Fruit fly (Drosophila melanogaster) whole organism, embryonic: ENCODE results near the gene CG14245.

ENCODE experiments used
- Awh ChIP-seq: fragments of 200-800 bp; sonication (Bioruptor generic); IDR thresholded peaks from 2 replicates; pipeline ENCODE4, ENCODE4 v1.3.6; 2022; ENCODE audit warnings: missing biosample characterization, missing genetic modification characterization
- BtbVII ChIP-seq: fragments of 200-800 bp; sonication (Bioruptor generic); optimal IDR thresholded peaks from 3 replicates; lab custom pipeline; 2017; ENCODE audit warnings: missing biosample characterization, mild to moderate bottlenecking, missing genetic modification characterization
- CG10267 ChIP-seq: fragments of 200-800 bp; sonication (Bioruptor generic); optimal IDR thresholded peaks from 2 replicates; lab custom pipeline; 2018; ENCODE audit warnings: missing biosample characterization, mild to moderate bottlenecking, missing genetic modification characterization, moderate library complexity
- CG10366 ChIP-seq: fragments of 200-800 bp; sonication (Bioruptor generic); IDR thresholded peaks from 2 replicates; pipeline ENCODE4 v1.3.6; 2022; ENCODE audit warnings: missing biosample characterization, missing genetic modification characterization
- CG10565 ChIP-seq: fragments of 200-800 bp; sonication (Bioruptor generic); optimal IDR thresholded peaks from 3 replicates; lab custom pipeline; 2016; ENCODE audit warnings: missing biosample characterization, mild to moderate bottlenecking, missing genetic modification characterization
- CG12391 ChIP-seq: fragments of 200-800 bp; sonication (Bioruptor generic); optimal IDR thresholded peaks from 3 replicates; lab custom pipeline; 2018; ENCODE audit warnings: missing biosample characterization, mild to moderate bottlenecking, missing genetic modification characterization, moderate library complexity
- CG13296 ChIP-seq: fragments of 200-800 bp; sonication (Bioruptor generic); optimal IDR thresholded peaks from 3 replicates; lab custom pipeline; 2018; ENCODE audit warnings: missing biosample characterization, mild to moderate bottlenecking, missing genetic modification characterization
- CG14014 ChIP-seq: fragments of 200-800 bp; sonication (Bioruptor generic); IDR thresholded peaks from 2 replicates; pipeline ENCODE4 v1.3.6; 2022; ENCODE audit warnings: missing biosample characterization, missing genetic modification characterization
- CG14667 ChIP-seq: fragments of 200-800 bp; sonication (Bioruptor generic); IDR thresholded peaks from 2 replicates; pipeline ENCODE4 v1.3.6; 2022; ENCODE audit warnings: missing biosample characterization, missing genetic modification characterization
- CG15073 ChIP-seq: fragments of 200-800 bp; sonication (Bioruptor generic); optimal IDR thresholded peaks from 2 replicates; lab custom pipeline; 2016; ENCODE audit warnings: missing biosample characterization, missing genetic modification characterization
- CG1603 ChIP-seq: fragments of 200-800 bp; sonication (Bioruptor generic); optimal IDR thresholded peaks from 2 replicates; lab custom pipeline; 2019; ENCODE audit warnings: missing biosample characterization, mild to moderate bottlenecking, missing genetic modification characterization, moderate library complexity
- CG16813 ChIP-seq: fragments of 200-800 bp; sonication (Bioruptor generic); IDR thresholded peaks from 3 replicates; pipeline ENCODE4 v1.3.6; 2022; ENCODE audit warnings: missing biosample characterization, missing genetic modification characterization; ENCODE audit not compliant: partially characterized antibody
- CG16815 ChIP-seq: fragments of 200-800 bp; sonication (Bioruptor generic); optimal IDR thresholded peaks from 3 replicates; lab custom pipeline; 2017; ENCODE audit warnings: missing biosample characterization, mild to moderate bottlenecking, missing genetic modification characterization
- CG18764 ChIP-seq: fragments of 200-800 bp; sonication (Bioruptor generic); optimal IDR thresholded peaks from 3 replicates; lab custom pipeline; 2016; ENCODE audit warnings: missing biosample characterization, missing genetic modification characterization
- CG2116 ChIP-seq: fragments of 200-800 bp; sonication (Bioruptor generic); optimal IDR thresholded peaks from 3 replicates; lab custom pipeline; 2018; ENCODE audit warnings: missing biosample characterization, mild to moderate bottlenecking, missing genetic modification characterization
- CG2120 ChIP-seq: fragments of 200-800 bp; sonication (Bioruptor generic); optimal IDR thresholded peaks from 3 replicates; lab custom pipeline; 2016; ENCODE audit warnings: missing biosample characterization, missing genetic modification characterization
- CG31441 ChIP-seq: fragments of 200-800 bp; sonication (Bioruptor generic); IDR thresholded peaks from 2 replicates; pipeline ENCODE4 v1.3.6; 2022; ENCODE audit warnings: missing biosample characterization, missing genetic modification characterization
- CG4424 ChIP-seq: fragments of 200-800 bp; sonication (Bioruptor generic); optimal IDR thresholded peaks from 3 replicates; lab custom pipeline; 2016; ENCODE audit warnings: missing biosample characterization, missing genetic modification characterization
- CG4617 ChIP-seq: fragments of 200-800 bp; sonication (Bioruptor generic); optimal IDR thresholded peaks from 3 replicates; lab custom pipeline; 2016; ENCODE audit warnings: missing biosample characterization, missing genetic modification characterization, borderline replicate concordance
- CG4854 ChIP-seq: fragments of 200-800 bp; sonication (Bioruptor generic); optimal IDR thresholded peaks from 2 replicates; lab custom pipeline; 2016; ENCODE audit warnings: missing biosample characterization, missing genetic modification characterization, inconsistent platforms
- CG5953 ChIP-seq: fragments of 200-800 bp; sonication (Bioruptor generic); IDR thresholded peaks from 2 replicates; pipeline ENCODE4 v1.3.6; 2022; ENCODE audit warnings: missing biosample characterization, missing genetic modification characterization
- CG6254 ChIP-seq: fragments of 200-800 bp; sonication (Bioruptor generic); optimal IDR thresholded peaks from 3 replicates; lab custom pipeline; 2017; ENCODE audit warnings: mild to moderate bottlenecking, missing biosample characterization, missing genetic modification reagents, missing genetic modification characterization
- CG7357 ChIP-seq: fragments of 200-800 bp; sonication (Bioruptor generic); IDR thresholded peaks from 3 replicates; pipeline ENCODE4 v1.3.6; 2022; ENCODE audit warnings: missing biosample characterization, missing genetic modification characterization
- CG8924 ChIP-seq: fragments of 200-800 bp; optimal IDR thresholded peaks from 3 replicates; lab custom pipeline; 2019; ENCODE audit warnings: missing biosample characterization, mild to moderate bottlenecking, missing genetic modification characterization, moderate library complexity
- CG9817 ChIP-seq: fragments of 200-800 bp; sonication (Bioruptor generic); optimal IDR thresholded peaks from 2 replicates; lab custom pipeline; 2018; ENCODE audit warnings: missing biosample characterization, mild to moderate bottlenecking, missing genetic modification characterization, moderate library complexity
- CTCF ChIP-seq: fragments of 200-800 bp; sonication (Bioruptor generic); optimal IDR thresholded peaks from 2 replicates; lab custom pipeline; 2017; ENCODE audit warnings: missing biosample characterization, mild to moderate bottlenecking, missing genetic modification characterization, moderate library complexity
- Dp ChIP-seq: fragments of 200-800 bp; sonication (Bioruptor generic); optimal IDR thresholded peaks from 2 replicates; lab custom pipeline; 2018; ENCODE audit warnings: missing biosample characterization, mild to moderate bottlenecking, missing genetic modification characterization, moderate library complexity
- Fer2 ChIP-seq: fragments of 200-800 bp; sonication (Bioruptor generic); optimal IDR thresholded peaks from 2 replicates; lab custom pipeline; 2018; ENCODE audit warnings: missing biosample characterization, mild to moderate bottlenecking, missing genetic modification characterization, moderate library complexity
- H2.0 ChIP-seq: fragments of 200-800 bp; sonication (Bioruptor generic); IDR thresholded peaks from 2 replicates; pipeline ENCODE4 v1.3.6; 2022; ENCODE audit warnings: missing biosample characterization, missing genetic modification characterization
- HLH3B ChIP-seq: fragments of 200-800 bp; sonication (Bioruptor generic); IDR thresholded peaks from 2 replicates; pipeline ENCODE4 v1.3.6; 2022; ENCODE audit warnings: missing biosample characterization, missing genetic modification characterization
- Med ChIP-seq: fragments of 200-800 bp; sonication (Bioruptor generic); peaks from one replicate; lab custom pipeline; 2016; ENCODE audit warnings: missing biosample characterization, missing genetic modification characterization, mild to moderate bottlenecking, inconsistent platforms, moderate library complexity
- Opbp ChIP-seq: fragments of 200-800 bp; sonication (Bioruptor generic); IDR thresholded peaks from 3 replicates; pipeline ENCODE4 v1.3.6; 2022; ENCODE audit warnings: missing biosample characterization, missing genetic modification characterization; ENCODE audit not compliant: partially characterized antibody
- Ptx1 ChIP-seq: fragments of 200-800 bp; sonication (Bioruptor generic); IDR thresholded peaks from 2 replicates; pipeline ENCODE4 v1.3.6; 2022; ENCODE audit warnings: missing biosample characterization, missing genetic modification characterization
- amos ChIP-seq: fragments of 200-800 bp; sonication (Bioruptor generic); IDR thresholded peaks from 2 replicates; pipeline ENCODE4 v1.3.6; 2022; ENCODE audit warnings: missing biosample characterization, missing genetic modification characterization; ENCODE audit not compliant: partially characterized antibody
- ap ChIP-seq: fragments of 200-800 bp; sonication (Bioruptor generic); IDR thresholded peaks from 2 replicates; pipeline ENCODE4 v1.3.6; 2022; ENCODE audit warnings: missing biosample characterization, missing genetic modification characterization
- az2 ChIP-seq: fragments of 200-800 bp; sonication (Bioruptor generic); optimal IDR thresholded peaks from 3 replicates; lab custom pipeline; 2016; ENCODE audit warnings: missing biosample characterization, missing genetic modification characterization
- crp ChIP-seq, 2 experiments: fragments of 200-800 bp; sonication (Bioruptor generic); optimal IDR thresholded peaks; 2 replicates in 1 of 2; 3 replicates in 1 of 2; lab custom pipeline; 2017; ENCODE audit warnings: missing biosample characterization in 2 of 2, missing genetic modification characterization in 2 of 2, mild to moderate bottlenecking in 1 of 2, moderate library complexity in 1 of 2
- dimm ChIP-seq: fragments of 200-800 bp; sonication (Bioruptor generic); IDR thresholded peaks from 2 replicates; pipeline ENCODE4 v1.3.6; 2022; ENCODE audit warnings: missing biosample characterization, missing genetic modification characterization
- ems ChIP-seq: fragments of 200-800 bp; sonication (Bioruptor generic); optimal IDR thresholded peaks from 3 replicates; lab custom pipeline; 2016; ENCODE audit warnings: missing biosample characterization, missing genetic modification characterization
- esg ChIP-seq: fragments of 200-800 bp; sonication (Bioruptor generic); conservative IDR thresholded peaks from 2 replicates; pipeline ENCODE4 v1.3.6; 2022; ENCODE audit warnings: missing biosample characterization, missing genetic modification characterization
- fd3F ChIP-seq: fragments of 200-800 bp; sonication (Bioruptor generic); optimal IDR thresholded peaks from 2 replicates; lab custom pipeline; 2018; ENCODE audit warnings: missing biosample characterization, mild to moderate bottlenecking, missing genetic modification characterization, moderate library complexity
- fd96Cb ChIP-seq: fragments of 200-800 bp; sonication (Bioruptor generic); optimal IDR thresholded peaks from 2 replicates; lab custom pipeline; 2018; ENCODE audit warnings: missing biosample characterization, mild to moderate bottlenecking, missing genetic modification characterization, moderate library complexity
- ind ChIP-seq: fragments of 200-800 bp; sonication (Bioruptor generic); optimal IDR thresholded peaks from 3 replicates; lab custom pipeline; 2016; ENCODE audit warnings: missing biosample characterization, missing genetic modification characterization
- lov ChIP-seq, 2 experiments: fragments of 200-800 bp in 1 of 2; fragments of >200 bp in 1 of 2; sonication (Bioruptor generic) in 1 of 2; IDR thresholded peaks in 1 of 2; optimal IDR thresholded peaks in 1 of 2; 2 replicates in 1 of 2; 3 replicates in 1 of 2; pipeline versions ENCODE4 v1.3.6 to Lab custom; 2017 to 2022; ENCODE audit warnings: missing biosample characterization in 1 of 2, missing genetic modification characterization in 1 of 2
- pros ChIP-seq: fragments of 200-800 bp; sonication (Bioruptor generic); optimal IDR thresholded peaks from 3 replicates; lab custom pipeline; 2019; ENCODE audit warnings: missing biosample characterization, mild to moderate bottlenecking, missing genetic modification characterization, moderate library complexity
- ranshi ChIP-seq: fragments of 200-800 bp; sonication (Bioruptor generic); IDR thresholded peaks from 2 replicates; pipeline ENCODE4 v1.3.6; 2022; ENCODE audit warnings: missing biosample characterization, missing genetic modification characterization
- slbo ChIP-seq: fragments of 200-800 bp; sonication (Bioruptor generic); IDR thresholded peaks from 2 replicates; pipeline ENCODE4 v1.3.6; 2022; ENCODE audit warnings: missing biosample characterization, missing genetic modification characterization
- tna ChIP-seq: fragments of 200-800 bp; sonication (Bioruptor generic); IDR thresholded peaks from 2 replicates; pipeline ENCODE4 v1.3.6; 2022; ENCODE audit warnings: missing biosample characterization, missing genetic modification characterization; ENCODE audit not compliant: partially characterized antibody
- wdn ChIP-seq: fragments of 200-800 bp; sonication (Bioruptor generic); IDR thresholded peaks from 2 replicates; pipeline ENCODE4 v1.3.6; 2022; ENCODE audit warnings: missing biosample characterization, missing genetic modification characterization
- wor ChIP-seq: fragments of 200-800 bp; sonication (Bioruptor generic); IDR thresholded peaks from 2 replicates; pipeline ENCODE4 v1.3.6; 2022; ENCODE audit warnings: missing biosample characterization, missing genetic modification characterization

CG14245 gene

DNA sequence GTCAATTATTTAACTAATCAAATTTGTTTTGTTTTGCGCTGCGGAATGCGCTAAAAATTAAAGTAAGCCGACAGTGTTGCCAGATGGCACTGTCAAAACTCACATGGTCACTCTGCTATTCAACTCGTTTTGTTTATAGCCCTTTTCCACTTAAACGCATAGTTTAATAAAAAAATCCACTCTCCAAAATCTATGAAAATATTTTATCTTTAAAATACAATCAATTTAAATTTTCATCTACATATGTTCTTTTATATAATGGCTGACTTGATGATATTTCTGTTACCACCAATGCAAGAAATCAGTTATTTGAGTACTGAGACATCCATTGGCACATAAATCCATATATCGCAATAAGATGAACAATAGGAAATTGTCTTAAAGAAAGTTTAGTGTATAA lies 11.2 kb upstream of the CG14245 start, which contains the start of gene CG6425 (continued):
- TF ChIP-seq CG10267 (tag; lab: Kevin White, UChicago) (peak; percentile 16), CG4424 (GFP tag; lab: Kevin White, UChicago) (no peak), Ptx1 (GFP tag; lab: Robert Waterston, UW) (peak; percentile 27; the same call in 1 of the 2 replicates), ap (no peak; the same call in 1 of the 2 replicates), CG9817 (tag; lab: Kevin White, UChicago) (peak; percentile 50), CG16813 (GFP tag; lab: Robert Waterston, UW) (0 out of 3 replicates have a peak, but pooled peaks have one; percentile 30), ranshi (peak; percentile 54), CG2120 (GFP tag; lab: Kevin White, UChicago) (peak; percentile 33), Awh (GFP tag; lab: Robert Waterston, UW) (no peak), CG2116 (GFP tag; lab: Kevin White, UChicago) (no peak), CG5953 (GFP tag; lab: Robert Waterston, UW) (peak; percentile 38; the same call in 1 of the 2 replicates), CG14014 (GFP tag; lab: Robert Waterston, UW) (0 out of 2 replicates have a peak, but pooled peaks have one; percentile 36), CG8924 (peak; percentile 23), Dp (GFP tag; lab: Kevin White, UChicago) (peak; percentile 78), lov (optimal IDR thresholded peaks at IDR 0.05; lab: Kevin White, UChicago) (no peak), lov (GFP tag; IDR thresholded peaks at IDR 0.05; lab: Robert Waterston, UW) (no peak), ind (GFP tag; lab: Kevin White, UChicago) (peak; percentile 13), esg (GFP tag; lab: Robert Waterston, UW) (peak; percentile 30; the same call in 1 of the 2 replicates), wor (no peak), Fer2 (peak; percentile 14), CG15073 (GFP tag; lab: Kevin White, UChicago) (no peak), CG6254 (GFP tag; lab: Kevin White, UChicago) (no peak), CG7357 (GFP tag; lab: Robert Waterston, UW) (peak; percentile 98), CTCF (GFP tag; lab: Kevin White, UChicago) (no peak), tna (GFP tag; lab: Robert Waterston, UW) (no peak), dimm (GFP tag; lab: Robert Waterston, UW) (no peak), az2 (GFP tag; lab: Kevin White, UChicago) (peak; percentile 3), CG4617 (GFP tag; lab: Kevin White, UChicago) (peak; percentile 1), ems (GFP tag; lab: Kevin White, UChicago) (no peak), CG10366 (GFP tag; lab: Robert Waterston, UW) (peak; percentile 38; the same call in 1 of the 2 replicates), CG1603 (tag; lab: Kevin White, UChicago) (peak; percentile 51), CG14667 (GFP tag; lab: Robert Waterston, UW) (no peak), CG16815 (GFP tag; lab: Kevin White, UChicago) (peak; percentile 4), H2.0 (GFP tag; lab: Robert Waterston, UW) (0 out of 2 replicates have a peak, but pooled peaks have one; percentile 25), Med (GFP tag; lab: Kevin White, UChicago) (peak; percentile 72), CG31441 (peak; percentile 38; the same call in 1 of the 2 replicates), CG13296 (GFP tag; lab: Kevin White, UChicago) (no peak), slbo (GFP tag; lab: Robert Waterston, UW) (peak; percentile 72), CG10565 (GFP tag; lab: Kevin White, UChicago) (no peak), wdn (GFP tag; lab: Robert Waterston, UW) (peak; percentile 39; the same call in 1 of the 2 replicates), CG12391 (tag; lab: Kevin White, UChicago) (peak; percentile 35), fd3F (GFP tag; lab: Kevin White, UChicago) (no peak), amos (peak; percentile 46), fd96Cb (no peak), HLH3B (peak; percentile 12; the same call in 1 of the 2 replicates), BtbVII (GFP tag; lab: Kevin White, UChicago) (no peak), CG18764 (GFP tag; lab: Kevin White, UChicago) (no peak), CG4854 (GFP tag; lab: Kevin White, UChicago) (no peak), Opbp (GFP tag; lab: Robert Waterston, UW) (no peak), crp (GFP tag; optimal IDR thresholded peaks at IDR 0.05; lab: Kevin White, UChicago) (no peak), pros (GFP tag; lab: Kevin White, UChicago) (no peak)
